Fruit fly (Drosophila melanogaster) whole organism, embryonic: ENCODE results near the gene CG6709.

Experiments used
- Atf-2 ChIP-seq: fragments of 200-800 bp; sonication (Bioruptor generic); optimal IDR thresholded peaks from 2 replicates; lab custom pipeline; 2016; ENCODE audit warnings: missing biosample characterization, missing genetic modification characterization
- B-H1 ChIP-seq: fragments of 200-800 bp; sonication (Bioruptor generic); IDR thresholded peaks from 3 replicates; pipeline ENCODE4 v1.3.6; 2022; ENCODE audit warnings: missing biosample characterization, missing genetic modification characterization
- CG12391 ChIP-seq: fragments of 200-800 bp; sonication (Bioruptor generic); optimal IDR thresholded peaks from 3 replicates; lab custom pipeline; 2018; ENCODE audit warnings: missing biosample characterization, mild to moderate bottlenecking, missing genetic modification characterization, moderate library complexity
- CG14710 ChIP-seq: fragments of 200-800 bp; sonication (Bioruptor generic); optimal IDR thresholded peaks from 3 replicates; lab custom pipeline; 2019; ENCODE audit warnings: missing biosample characterization, mild to moderate bottlenecking, missing genetic modification characterization, moderate library complexity
- CG15011 ChIP-seq: fragments of 200-800 bp; sonication (Bioruptor generic); optimal IDR thresholded peaks from 3 replicates; lab custom pipeline; 2018; ENCODE audit warnings: missing biosample characterization, mild to moderate bottlenecking, missing genetic modification characterization
- CG15269 ChIP-seq: fragments of 200-800 bp; sonication (Bioruptor generic); optimal IDR thresholded peaks from 2 replicates; lab custom pipeline; 2018; ENCODE audit warnings: missing biosample characterization, mild to moderate bottlenecking, missing genetic modification characterization, moderate library complexity
- CG1603 ChIP-seq: fragments of 200-800 bp; sonication (Bioruptor generic); optimal IDR thresholded peaks from 2 replicates; lab custom pipeline; 2019; ENCODE audit warnings: missing biosample characterization, mild to moderate bottlenecking, missing genetic modification characterization, moderate library complexity
- CG17328 ChIP-seq: fragments of 200-800 bp; sonication (Bioruptor generic); IDR thresholded peaks from 2 replicates; pipeline ENCODE4 v1.3.6; 2022; ENCODE audit warnings: missing biosample characterization, missing genetic modification characterization
- CG17802 ChIP-seq: fragments of 200-800 bp; sonication (Bioruptor generic); optimal IDR thresholded peaks from 2 replicates; lab custom pipeline; 2018; ENCODE audit warnings: missing biosample characterization, mild to moderate bottlenecking, missing genetic modification characterization, moderate library complexity
- CG18764 ChIP-seq: fragments of 200-800 bp; sonication (Bioruptor generic); optimal IDR thresholded peaks from 3 replicates; lab custom pipeline; 2016; ENCODE audit warnings: missing biosample characterization, missing genetic modification characterization
- CG2678 ChIP-seq: fragments of 200-800 bp; sonication (Bioruptor generic); optimal IDR thresholded peaks from 3 replicates; lab custom pipeline; 2019; ENCODE audit warnings: missing biosample characterization, mild to moderate bottlenecking, missing genetic modification characterization, moderate library complexity
- CG31441 ChIP-seq: fragments of 200-800 bp; sonication (Bioruptor generic); IDR thresholded peaks from 2 replicates; pipeline ENCODE4 v1.3.6; 2022; ENCODE audit warnings: missing biosample characterization, missing genetic modification characterization
- CG32772 ChIP-seq: fragments of 200-800 bp; sonication (Bioruptor generic); IDR thresholded peaks from 2 replicates; pipeline ENCODE4 v1.3.6; 2022; ENCODE audit warnings: missing biosample characterization, missing genetic modification characterization
- CG3407 ChIP-seq: fragments of 200-800 bp; sonication (Bioruptor generic); optimal IDR thresholded peaks from 2 replicates; lab custom pipeline; 2018; ENCODE audit warnings: missing biosample characterization, mild to moderate bottlenecking, missing genetic modification characterization
- CG5953 ChIP-seq: fragments of 200-800 bp; sonication (Bioruptor generic); IDR thresholded peaks from 2 replicates; pipeline ENCODE4 v1.3.6; 2022; ENCODE audit warnings: missing biosample characterization, missing genetic modification characterization
- CG7357 ChIP-seq: fragments of 200-800 bp; sonication (Bioruptor generic); IDR thresholded peaks from 3 replicates; pipeline ENCODE4 v1.3.6; 2022; ENCODE audit warnings: missing biosample characterization, missing genetic modification characterization
- CG8359 ChIP-seq: fragments of 200-800 bp; sonication (Bioruptor generic); optimal IDR thresholded peaks from 2 replicates; lab custom pipeline; 2017; ENCODE audit warnings: missing biosample characterization, mild to moderate bottlenecking, missing genetic modification characterization, borderline replicate concordance
- CHES-1-like ChIP-seq: fragments of 200-800 bp; sonication (Bioruptor generic); optimal IDR thresholded peaks from 2 replicates; lab custom pipeline; 2016; ENCODE audit warnings: missing biosample characterization, missing genetic modification characterization
- D19B ChIP-seq: fragments of 200-800 bp; sonication (Bioruptor generic); optimal IDR thresholded peaks from 2 replicates; lab custom pipeline; 2017; ENCODE audit warnings: missing biosample characterization, mild to moderate bottlenecking, missing genetic modification characterization
- Drgx ChIP-seq: fragments of 200-800 bp; sonication (Bioruptor generic); IDR thresholded peaks from 2 replicates; pipeline ENCODE4 v1.3.6; 2022; ENCODE audit warnings: missing biosample characterization, missing genetic modification characterization
- E2f1 ChIP-seq: fragments of 200-800 bp; sonication (Bioruptor generic); IDR thresholded peaks from 2 replicates; pipeline ENCODE4 v1.3.6; 2022; ENCODE audit warnings: missing biosample characterization, missing genetic modification characterization
- Lhr ChIP-seq: fragments of 200-800 bp; sonication (Bioruptor generic); optimal IDR thresholded peaks from 3 replicates; lab custom pipeline; 2017; ENCODE audit warnings: mild to moderate bottlenecking, missing biosample characterization, missing genetic modification reagents, missing genetic modification characterization
- Lpt ChIP-seq: fragments of >200 bp; optimal IDR thresholded peaks from 2 replicates; lab custom pipeline; 2018; ENCODE audit warnings: missing biosample characterization, missing genetic modification characterization
- NC2α ChIP-seq: fragments of 200-800 bp; sonication (Bioruptor generic); optimal IDR thresholded peaks from 2 replicates; lab custom pipeline; 2016; ENCODE audit warnings: missing biosample characterization, missing genetic modification characterization
- Nf-YA ChIP-seq: fragments of 200-800 bp; sonication (Bioruptor generic); IDR thresholded peaks from 2 replicates; pipeline ENCODE4 v1.3.6; 2022; ENCODE audit warnings: missing biosample characterization, missing genetic modification characterization
- NfI ChIP-seq: fragments of 200-800 bp; sonication (Bioruptor generic); optimal IDR thresholded peaks from 3 replicates; lab custom pipeline; 2018; ENCODE audit warnings: missing biosample characterization, mild to moderate bottlenecking, missing genetic modification characterization, moderate library complexity
- Oaz ChIP-seq: fragments of 200-800 bp; sonication (Bioruptor generic); IDR thresholded peaks from 2 replicates; pipeline ENCODE4 v1.3.6; 2022; ENCODE audit warnings: missing biosample characterization, missing genetic modification characterization
- PHDP ChIP-seq: fragments of 200-800 bp; sonication (Bioruptor generic); optimal IDR thresholded peaks from 3 replicates; lab custom pipeline; 2018; ENCODE audit warnings: missing biosample characterization, mild to moderate bottlenecking, missing genetic modification characterization, moderate library complexity
- Xbp1 ChIP-seq: fragments of 200-800 bp; sonication (Bioruptor generic); optimal IDR thresholded peaks from 3 replicates; lab custom pipeline; 2016; ENCODE audit warnings: missing biosample characterization, mild to moderate bottlenecking, missing genetic modification characterization
- amos ChIP-seq: fragments of 200-800 bp; sonication (Bioruptor generic); IDR thresholded peaks from 2 replicates; pipeline ENCODE4 v1.3.6; 2022; ENCODE audit warnings: missing biosample characterization, missing genetic modification characterization; ENCODE audit not compliant: partially characterized antibody
- bcd ChIP-seq: fragments of 200-800 bp; sonication (Bioruptor generic); optimal IDR thresholded peaks from 2 replicates; lab custom pipeline; 2017; ENCODE audit warnings: missing biosample characterization, mild to moderate bottlenecking, missing genetic modification characterization
- bowl ChIP-seq: fragments of 200-800 bp; sonication (Bioruptor generic); IDR thresholded peaks from 2 replicates; pipeline ENCODE4 v1.3.6; 2022; ENCODE audit warnings: missing biosample characterization, missing genetic modification characterization
- br ChIP-seq: fragments of >200 bp; optimal IDR thresholded peaks from 2 replicates; lab custom pipeline; 2017
- cato ChIP-seq: fragments of 200-800 bp; sonication (Bioruptor generic); optimal IDR thresholded peaks from 2 replicates; lab custom pipeline; 2016; ENCODE audit warnings: missing biosample characterization, missing genetic modification characterization, borderline replicate concordance
- dan ChIP-seq: fragments of 200-800 bp; sonication (Bioruptor generic); IDR thresholded peaks from 2 replicates; pipeline ENCODE4 v1.3.6; 2022; ENCODE audit warnings: missing biosample characterization, missing genetic modification characterization
- dati ChIP-seq: fragments of 200-800 bp; sonication (Bioruptor generic); IDR thresholded peaks from 2 replicates; pipeline ENCODE4 v1.3.6; 2022; ENCODE audit warnings: missing biosample characterization, missing genetic modification characterization
- dmrt99B ChIP-seq: fragments of 200-800 bp; sonication (Bioruptor generic); optimal IDR thresholded peaks from 2 replicates; lab custom pipeline; 2018; ENCODE audit warnings: missing biosample characterization, mild to moderate bottlenecking, missing genetic modification characterization, moderate library complexity
- gcm2 ChIP-seq: fragments of 200-800 bp; sonication (Bioruptor generic); optimal IDR thresholded peaks from 2 replicates; lab custom pipeline; 2016; ENCODE audit warnings: missing biosample characterization, missing genetic modification characterization
- gro ChIP-seq: fragments of 200-800 bp; sonication (Bioruptor generic); optimal IDR thresholded peaks from 2 replicates; lab custom pipeline; 2016; ENCODE audit warnings: missing biosample characterization, missing genetic modification characterization
- gsb-n ChIP-seq: fragments of 200-800 bp; sonication (Bioruptor generic); optimal IDR thresholded peaks from 3 replicates; lab custom pipeline; 2018; ENCODE audit warnings: missing biosample characterization, mild to moderate bottlenecking, missing genetic modification characterization
- gt ChIP-seq: fragments of 200-800 bp; sonication (Bioruptor generic); IDR thresholded peaks from 2 replicates; pipeline ENCODE4 v1.3.6; 2022; ENCODE audit warnings: missing biosample characterization, missing genetic modification characterization
- hkb ChIP-seq, 2 experiments: fragments of 200-800 bp in 1 of 2; fragments of >200 bp in 1 of 2; sonication (Bioruptor generic) in 1 of 2; IDR thresholded peaks in 1 of 2; optimal IDR thresholded peaks in 1 of 2; 2 replicates each; pipeline versions ENCODE4 v1.3.6 to Lab custom; 2017 to 2022; ENCODE audit warnings: missing biosample characterization in 1 of 2, missing genetic modification characterization in 1 of 2
- insv ChIP-seq, 2 experiments: fragments of 200-800 bp; sonication (Bioruptor generic); optimal IDR thresholded peaks; 3 replicates each; lab custom pipeline; 2016 to 2018; ENCODE audit warnings: missing biosample characterization in 2 of 2, missing genetic modification characterization in 2 of 2
- ken ChIP-seq: fragments of 200-800 bp; sonication (Bioruptor generic); IDR thresholded peaks from 3 replicates; pipeline ENCODE4 v1.3.6; 2022; ENCODE audit warnings: missing biosample characterization, missing genetic modification characterization
- lbe ChIP-seq: fragments of 200-800 bp; sonication (Bioruptor generic); optimal IDR thresholded peaks from 2 replicates; lab custom pipeline; 2016; ENCODE audit warnings: missing biosample characterization, mild to moderate bottlenecking, missing genetic modification characterization
- maf-S ChIP-seq: fragments of 200-800 bp; sonication (Bioruptor generic); optimal IDR thresholded peaks from 2 replicates; lab custom pipeline; 2016; ENCODE audit warnings: missing biosample characterization, missing genetic modification characterization
- nerfin-1 ChIP-seq: fragments of 200-800 bp; sonication (Bioruptor generic); optimal IDR thresholded peaks from 3 replicates; lab custom pipeline; 2019; ENCODE audit warnings: missing biosample characterization, mild to moderate bottlenecking, missing genetic modification characterization, moderate library complexity
- pita ChIP-seq: fragments of 200-800 bp; sonication (Bioruptor generic); optimal IDR thresholded peaks from 2 replicates; lab custom pipeline; 2017; ENCODE audit warnings: missing biosample characterization, mild to moderate bottlenecking, missing genetic modification characterization
- sc ChIP-seq, 3 experiments: fragments of >200 bp in 2 of 3; fragments of 200-800 bp in 1 of 3; sonication (Bioruptor generic) in 1 of 3; optimal IDR thresholded peaks; 2 replicates in 2 of 3; 3 replicates in 1 of 3; lab custom pipeline; 2017; ENCODE audit warnings: mild to moderate bottlenecking in 1 of 3, missing biosample characterization in 1 of 3, missing genetic modification characterization in 1 of 3, missing genetic modification reagents in 1 of 3
- so ChIP-seq: fragments of 200-800 bp; sonication (Bioruptor generic); IDR thresholded peaks from 3 replicates; pipeline ENCODE4 v1.3.6; 2022; ENCODE audit warnings: missing biosample characterization, missing genetic modification characterization

The CG6709 gene

DNA sequence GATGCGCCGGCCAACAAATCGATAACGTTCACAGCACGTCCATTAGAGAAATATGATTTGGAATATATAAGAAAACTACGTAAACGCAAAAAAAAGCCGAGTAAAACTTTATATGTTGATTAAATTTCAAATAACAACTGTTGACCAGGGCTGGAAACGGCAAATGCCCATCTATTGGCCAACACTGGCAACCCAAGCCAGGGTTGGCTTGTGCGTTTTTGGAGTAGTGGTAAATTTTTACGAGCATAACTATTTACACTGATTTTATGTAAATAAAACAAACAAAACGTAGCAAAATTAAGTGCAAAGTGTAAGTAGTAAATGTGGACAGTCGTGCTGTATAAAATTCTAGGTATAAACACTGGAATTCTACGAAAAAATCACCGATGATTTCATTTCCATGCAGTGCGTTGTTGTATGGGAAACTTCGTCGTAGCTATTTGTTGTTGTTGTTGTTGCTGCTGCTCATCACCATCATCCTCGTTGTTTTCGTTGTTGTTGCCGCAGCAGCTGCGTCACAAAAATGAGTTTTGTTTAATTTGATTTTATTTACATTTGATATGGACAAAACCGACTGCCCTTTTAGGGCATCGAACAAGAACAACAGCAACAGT is 4.6 kb upstream of the CG6709 start, which contains the start of gene nudE (continued):
- no peak for TF ChIP-seq hkb (optimal IDR thresholded peaks at IDR 0.05; lab: Kevin White, UChicago)
- TF ChIP-seq hkb (GFP tag; IDR thresholded peaks at IDR 0.05; lab: Robert Waterston, UW), result no peak
- no peak for TF ChIP-seq CG8359
- TF ChIP-seq so, result no peak
- no peak for TF ChIP-seq gcm2
- TF ChIP-seq Atf-2, result no peak
- no peak for TF ChIP-seq gsb-n (tag; lab: Kevin White, UChicago)
- no peak for TF ChIP-seq NfI (GFP tag; lab: Kevin White, UChicago)
- peak; percentile 13 for TF ChIP-seq bcd (GFP tag; lab: Kevin White, UChicago)
- TF ChIP-seq Oaz (GFP tag; lab: Robert Waterston, UW), result no peak
- no peak for TF ChIP-seq CG18764
- no peak for TF ChIP-seq Nf-YA (GFP tag; lab: Robert Waterston, UW)
- TF ChIP-seq amos, result 0 out of 2 replicates have a peak, but pooled peaks have one; percentile 22
- TF ChIP-seq pita (GFP tag; lab: Kevin White, UChicago), result no peak
- no peak for TF ChIP-seq sc (optimal IDR thresholded peaks at IDR 0.05; lab: Kevin White, UChicago)
- TF ChIP-seq sc (GFP tag; optimal IDR thresholded peaks at IDR 0.05; lab: Kevin White, UChicago), result no peak
- peak; percentile 58 for TF ChIP-seq CG1603
- TF ChIP-seq Lhr (GFP tag; lab: Kevin White, UChicago), result no peak
- TF ChIP-seq B-H1, result no peak
- TF ChIP-seq NC2α, result no peak
- no peak for TF ChIP-seq ken (GFP tag; lab: Robert Waterston, UW)
- TF ChIP-seq gt (GFP tag; lab: Robert Waterston, UW), result no peak
- no peak for TF ChIP-seq Drgx (GFP tag; lab: Robert Waterston, UW)
- no peak for TF ChIP-seq CG15269
- TF ChIP-seq CG2678, result peak; percentile 42
- TF ChIP-seq CG32772, result no peak
- TF ChIP-seq CG15011 (GFP tag; lab: Kevin White, UChicago), result no peak
- TF ChIP-seq CG31441 (GFP tag; lab: Robert Waterston, UW), result no peak
- TF ChIP-seq br (lab: Kevin White, UChicago), result no peak
- TF ChIP-seq cato, result no peak
- peak; percentile 26 for TF ChIP-seq lbe (GFP tag; lab: Kevin White, UChicago)
- TF ChIP-seq nerfin-1, result peak; percentile 77
- no peak for TF ChIP-seq dan (GFP tag; lab: Robert Waterston, UW)
- no peak for TF ChIP-seq PHDP (tag; lab: Kevin White, UChicago)
- peak; percentile 31 for TF ChIP-seq Xbp1 (GFP tag; lab: Kevin White, UChicago)
- TF ChIP-seq D19B, result no peak
- TF ChIP-seq insv (GFP tag; optimal IDR thresholded peaks at IDR 0.05; lab: Kevin White, UChicago), result no peak
- no peak for TF ChIP-seq dati (GFP tag; lab: Robert Waterston, UW)
- peak; percentile 10 for TF ChIP-seq CG14710
- TF ChIP-seq CG3407 (GFP tag; lab: Kevin White, UChicago), result no peak
- TF ChIP-seq CG12391, result peak; percentile 48
- TF ChIP-seq CG7357 (GFP tag; lab: Robert Waterston, UW), result 0 out of 3 replicates have a peak, but pooled peaks have one; percentile 29
- 0 out of 2 replicates have a peak, but pooled peaks have one; percentile 6 for TF ChIP-seq E2f1 (GFP tag; lab: Robert Waterston, UW)
- TF ChIP-seq CHES-1-like (GFP tag; lab: Kevin White, UChicago), result peak; percentile 32
- TF ChIP-seq CG17328 (GFP tag; lab: Robert Waterston, UW), result no peak
- TF ChIP-seq CG17802 (tag; lab: Kevin White, UChicago), result no peak
- no peak for TF ChIP-seq bowl (GFP tag; lab: Robert Waterston, UW)
- TF ChIP-seq maf-S, result peak; percentile 46
- TF ChIP-seq gro, result peak; percentile 30
- TF ChIP-seq Lpt, result no peak
- no peak for TF ChIP-seq CG5953 (GFP tag; lab: Robert Waterston, UW)
- no peak for TF ChIP-seq dmrt99B (tag; lab: Kevin White, UChicago)
